Worm (Caenorhabditis elegans) whole organism, L1 larva: ENCODE measurements around the gene dnj-23.

Experiments used
- aha-1 ChIP-seq: fragments of 150-350 bp; optimal IDR thresholded peaks from 2 replicates; lab custom pipeline; 2014; ENCODE audit warnings: missing biosample characterization, missing genetic modification characterization
- alr-1 ChIP-seq: fragments of 200-800 bp; sonication (Bioruptor generic); optimal IDR thresholded peaks from 2 replicates; lab custom pipeline; 2018; ENCODE audit warnings: borderline replicate concordance, mild to moderate bottlenecking, missing genetic modification characterization, missing compliant biosample characterization
- blmp-1 ChIP-seq: fragments of 150-350 bp; optimal IDR thresholded peaks from 2 replicates; lab custom pipeline; 2014; ENCODE audit warnings: missing biosample characterization, missing genetic modification characterization
- ceh-8 ChIP-seq: fragments of 200-800 bp; sonication (Bioruptor generic); optimal IDR thresholded peaks from 2 replicates; lab custom pipeline; 2018; ENCODE audit warnings: mild to moderate bottlenecking, missing genetic modification characterization, moderate library complexity, missing compliant biosample characterization
- ceh-82 ChIP-seq, 3 experiments: fragments of 150-350 bp in 1 of 3; sonication (generic microtip) in 2 of 3; optimal IDR thresholded peaks; 2 replicates each; lab custom pipeline; 2014 to 2017; ENCODE audit warnings: missing biosample characterization in 3 of 3, missing genetic modification characterization in 3 of 3
- ceh-90 ChIP-seq: sonication (generic microtip); optimal IDR thresholded peaks from 2 replicates; lab custom pipeline; 2016; ENCODE audit warnings: missing genetic modification characterization, missing compliant biosample characterization
- ces-1 ChIP-seq: fragments of 150-350 bp; optimal IDR thresholded peaks from 2 replicates; lab custom pipeline; 2014; ENCODE audit warnings: missing biosample characterization, missing genetic modification reagents, missing genetic modification characterization
- dpl-1 ChIP-seq, 3 experiments: fragments of 150-350 bp in 2 of 3; sonication (generic microtip) in 1 of 3; optimal IDR thresholded peaks; 2 replicates each; lab custom pipeline; 2014 to 2017; ENCODE audit warnings: missing biosample characterization in 3 of 3, missing genetic modification characterization in 3 of 3, missing genetic modification reagents in 3 of 3
- dsc-1 ChIP-seq: sonication (generic microtip); optimal IDR thresholded peaks from 2 replicates; lab custom pipeline; 2016; ENCODE audit warnings: mild to moderate bottlenecking, missing genetic modification characterization, missing compliant biosample characterization
- efl-1 ChIP-seq, 4 experiments: fragments of 150-350 bp; optimal IDR thresholded peaks in 3 of 4; peaks in 1 of 4; 1 replicate in 1 of 4; 2 replicates in 3 of 4; lab custom pipeline; 2014; ENCODE audit warnings: missing biosample characterization in 2 of 4, missing genetic modification characterization in 2 of 4, missing genetic modification reagents in 2 of 4
- efl-3 ChIP-seq: fragments of 200-800 bp; sonication (Bioruptor generic); optimal IDR thresholded peaks from 2 replicates; lab custom pipeline; 2018; ENCODE audit warnings: mild to moderate bottlenecking, missing genetic modification characterization, missing compliant biosample characterization
- elt-2 ChIP-seq: sonication (generic microtip); optimal IDR thresholded peaks from 2 replicates; lab custom pipeline; 2016; ENCODE audit warnings: missing genetic modification characterization, mild to moderate bottlenecking, inconsistent platforms, missing compliant biosample characterization, missing genetic modification reagents
- ets-5 ChIP-seq: fragments of 200-800 bp; sonication (Bioruptor generic); IDR thresholded peaks from 2 replicates; pipeline ENCODE4 v1.3.6; 2022; ENCODE audit warnings: missing genetic modification characterization, missing compliant biosample characterization
- fkh-10 ChIP-seq: sonication (generic microtip); optimal IDR thresholded peaks from 2 replicates; lab custom pipeline; 2017; ENCODE audit warnings: missing biosample characterization, missing genetic modification reagents, missing genetic modification characterization
- fkh-4 ChIP-seq: sonication (generic microtip); optimal IDR thresholded peaks from 2 replicates; lab custom pipeline; 2016; ENCODE audit warnings: missing compliant biosample characterization, missing genetic modification characterization, borderline replicate concordance
- fkh-8 ChIP-seq: sonication (generic microtip); optimal IDR thresholded peaks from 2 replicates; lab custom pipeline; 2016; ENCODE audit warnings: mild to moderate bottlenecking, missing genetic modification characterization, missing compliant biosample characterization
- grh-1 ChIP-seq: fragments of 200-800 bp; sonication (Bioruptor generic); IDR thresholded peaks from 2 replicates; pipeline ENCODE4 v1.3.6; 2022; ENCODE audit warnings: missing genetic modification reagents, missing genetic modification characterization, missing compliant biosample characterization
- hlh-4 ChIP-seq: sonication (generic microtip); optimal IDR thresholded peaks from 2 replicates; lab custom pipeline; 2016; ENCODE audit warnings: mild to moderate bottlenecking, missing genetic modification characterization, missing compliant biosample characterization
- isw-1 ChIP-seq: fragments of 200-800 bp; sonication (Bioruptor generic); IDR thresholded peaks from 2 replicates; pipeline ENCODE4 v1.3.6; 2022; ENCODE audit warnings: missing genetic modification characterization, missing compliant biosample characterization
- lin-13 ChIP-seq: fragments of 150-350 bp; optimal IDR thresholded peaks from 2 replicates; lab custom pipeline; 2014; ENCODE audit warnings: missing biosample characterization, missing genetic modification reagents, missing genetic modification characterization
- lin-14 ChIP-seq: fragments of 200-800 bp; sonication (Bioruptor generic); optimal IDR thresholded peaks from 2 replicates; lab custom pipeline; 2018; ENCODE audit warnings: mild to moderate bottlenecking, missing genetic modification characterization, moderate library complexity, missing compliant biosample characterization
- lin-35 ChIP-seq, 2 experiments: fragments of 150-350 bp; optimal IDR thresholded peaks; 2 replicates each; lab custom pipeline; 2014; ENCODE audit warnings: missing biosample characterization in 2 of 2, missing genetic modification characterization in 2 of 2, missing genetic modification reagents in 2 of 2
- lsy-2 ChIP-seq, 2 experiments: fragments of 150-350 bp; optimal IDR thresholded peaks; 2 replicates each; lab custom pipeline; 2014; ENCODE audit warnings: missing biosample characterization in 2 of 2, missing genetic modification characterization in 2 of 2
- mab-9 ChIP-seq: fragments of 200-800 bp; sonication (Bioruptor generic); IDR thresholded peaks from 2 replicates; pipeline ENCODE4 v1.3.6; 2022; ENCODE audit warnings: missing genetic modification reagents, missing genetic modification characterization, missing compliant biosample characterization
- mdl-1 ChIP-seq, 2 experiments: fragments of 150-350 bp; optimal IDR thresholded peaks; 2 replicates each; lab custom pipeline; 2014 to 2017; ENCODE audit warnings: missing biosample characterization in 2 of 2, missing genetic modification characterization in 2 of 2, inconsistent platforms in 1 of 2
- mep-1 ChIP-seq: fragments of 150-350 bp; optimal IDR thresholded peaks from 2 replicates; lab custom pipeline; 2014; ENCODE audit warnings: missing biosample characterization, missing genetic modification characterization
- nhr-11 ChIP-seq: fragments of 150-350 bp; optimal IDR thresholded peaks from 2 replicates; lab custom pipeline; 2014; ENCODE audit warnings: missing biosample characterization, missing genetic modification characterization
- nhr-19 ChIP-seq: fragments of 200-800 bp; sonication (Bioruptor generic); conservative IDR thresholded peaks from 2 replicates; pipeline ENCODE4 v1.3.6; 2022; ENCODE audit warnings: missing genetic modification characterization, missing compliant biosample characterization
- nhr-20 ChIP-seq: sonication (generic microtip); optimal IDR thresholded peaks from 2 replicates; lab custom pipeline; 2016; ENCODE audit warnings: mild to moderate bottlenecking, missing genetic modification characterization, missing compliant biosample characterization
- nhr-28 ChIP-seq: fragments of 150-350 bp; optimal IDR thresholded peaks from 2 replicates; lab custom pipeline; 2014; ENCODE audit warnings: missing biosample characterization, missing genetic modification characterization
- nhr-47 ChIP-seq: sonication (generic microtip); optimal IDR thresholded peaks from 2 replicates; lab custom pipeline; 2016; ENCODE audit warnings: mild to moderate bottlenecking, missing genetic modification characterization, moderate library complexity, missing compliant biosample characterization
- nhr-71 ChIP-seq: sonication (generic microtip); optimal IDR thresholded peaks from 2 replicates; lab custom pipeline; 2016; ENCODE audit warnings: mild to moderate bottlenecking, missing genetic modification characterization, moderate library complexity, missing compliant biosample characterization
- nhr-77 ChIP-seq: fragments of 150-350 bp; optimal IDR thresholded peaks from 2 replicates; lab custom pipeline; 2014; ENCODE audit warnings: missing biosample characterization, missing genetic modification characterization
- nhr-85 ChIP-seq: sonication (generic microtip); peaks from one replicate; lab custom pipeline; 2016; ENCODE audit warnings: missing genetic modification characterization, inconsistent platforms, missing compliant biosample characterization
- pqm-1 ChIP-seq: sonication (generic microtip); optimal IDR thresholded peaks from 3 replicates; lab custom pipeline; 2017; ENCODE audit warnings: missing biosample characterization, missing genetic modification characterization
- rnt-1 ChIP-seq: sonication (generic microtip); optimal IDR thresholded peaks from 2 replicates; lab custom pipeline; 2016; ENCODE audit warnings: mild to moderate bottlenecking, missing genetic modification characterization, moderate library complexity, missing compliant biosample characterization
- skn-1 ChIP-seq: fragments of 150-350 bp; optimal IDR thresholded peaks from 2 replicates; lab custom pipeline; 2014; ENCODE audit warnings: missing biosample characterization, missing genetic modification characterization
- snu-23 ChIP-seq: sonication (generic microtip); optimal IDR thresholded peaks from 2 replicates; lab custom pipeline; 2016; ENCODE audit warnings: missing genetic modification characterization, missing compliant biosample characterization
- swsn-7 ChIP-seq: sonication (generic microtip); optimal IDR thresholded peaks from 2 replicates; lab custom pipeline; 2016; ENCODE audit warnings: missing genetic modification characterization, missing compliant biosample characterization
- unc-130 ChIP-seq: fragments of 150-350 bp; optimal IDR thresholded peaks from 2 replicates; lab custom pipeline; 2017; ENCODE audit warnings: missing biosample characterization, missing genetic modification characterization, inconsistent platforms
- unc-30 ChIP-seq: sonication (generic microtip); optimal IDR thresholded peaks from 2 replicates; lab custom pipeline; 2017; ENCODE audit warnings: missing biosample characterization, missing genetic modification characterization
- unc-98 ChIP-seq: fragments of 200-800 bp; sonication (Bioruptor generic); IDR thresholded peaks from 2 replicates; pipeline ENCODE4 v1.3.6; 2022; ENCODE audit warnings: missing genetic modification characterization, missing compliant biosample characterization
- vab-15 ChIP-seq: sonication (generic microtip); optimal IDR thresholded peaks from 2 replicates; lab custom pipeline; 2017; ENCODE audit warnings: missing genotype, mild to moderate bottlenecking, missing genetic modification characterization, missing compliant biosample characterization
- xbp-1 ChIP-seq: sonication (generic microtip); optimal IDR thresholded peaks from 2 replicates; lab custom pipeline; 2016; ENCODE audit warnings: missing genetic modification characterization, missing compliant biosample characterization
- zag-1 ChIP-seq: fragments of 150-350 bp; optimal IDR thresholded peaks from 2 replicates; lab custom pipeline; 2014; ENCODE audit warnings: missing biosample characterization, missing genetic modification characterization
- ztf-11 ChIP-seq, 2 experiments: sonication (generic microtip); optimal IDR thresholded peaks; 2 replicates each; lab custom pipeline; 2016 to 2017; ENCODE audit warnings: missing genetic modification characterization in 2 of 2, missing biosample characterization in 1 of 2, missing compliant biosample characterization in 1 of 2
- ztf-4 ChIP-seq: fragments of 150-350 bp; optimal IDR thresholded peaks from 2 replicates; lab custom pipeline; 2014; ENCODE audit warnings: missing biosample characterization, missing genetic modification characterization

Gene dnj-23

DNA sequence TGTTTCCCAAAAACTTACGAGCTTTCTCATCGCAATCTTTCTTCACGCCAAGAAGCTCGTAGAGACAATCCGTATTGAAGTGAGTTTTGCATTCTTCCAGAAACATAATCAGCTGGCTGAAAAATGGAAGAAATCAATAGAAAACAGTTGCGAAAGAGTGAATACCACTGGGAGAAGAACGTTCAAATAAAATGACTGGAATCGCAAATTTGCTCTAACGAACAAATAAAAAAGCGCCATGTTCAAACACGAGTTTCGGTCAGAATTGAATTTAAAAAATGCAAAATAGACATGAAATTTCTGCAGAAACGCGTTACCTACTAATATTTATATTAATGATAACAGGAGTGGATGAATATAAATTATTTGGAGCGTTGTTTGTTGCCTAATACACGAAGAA, at the start of gene dnj-23:
Gene dnj-23 (minus strand): TSS at position 158 of the 400 bp plus-strand sequence.
- TF ChIP-seq rnt-1 (tag; lab: Kevin White, UChicago) (peak; percentile 18), isw-1 (no peak), dsc-1 (no peak), ces-1 (GFP tag; lab: Kevin White, UChicago) (no peak), fkh-8 (tag; lab: Kevin White, UChicago) (no peak), nhr-47 (tag; lab: Kevin White, UChicago) (peak; percentile 5), dpl-1 (GFP tag; optimal IDR thresholded peaks at IDR 0.05; lab: Kevin White, UChicago) (peak; percentile 68 to 87 (median 83)), pqm-1 (tag; lab: Kevin White, UChicago) (no peak), xbp-1 (tag; lab: Kevin White, UChicago) (no peak), ceh-8 (no peak), lin-13 (no peak), aha-1 (no peak), vab-15 (tag; lab: Kevin White, UChicago) (no peak), snu-23 (peak; percentile 8), ztf-11 (tag; optimal IDR thresholded peaks at IDR 0.05; lab: Kevin White, UChicago) (no peak), mdl-1 (tag; optimal IDR thresholded peaks at IDR 0.05; lab: Kevin White, UChicago) (no peak), unc-30 (tag; lab: Kevin White, UChicago) (no peak), ceh-90 (tag; lab: Kevin White, UChicago) (no peak), efl-1 (optimal IDR thresholded peaks at IDR 0.05; lab: Kevin White, UChicago) (peak; percentile 26 to 85), efl-1 (GFP tag; optimal IDR thresholded peaks at IDR 0.05 in 1 of 2; lab: Kevin White, UChicago) (peak; percentile 88 to 98), hlh-4 (tag; lab: Kevin White, UChicago) (no peak), nhr-85 (tag; lab: Kevin White, UChicago) (no peak), unc-130 (tag; lab: Kevin White, UChicago) (no peak), mab-9 (no peak), lin-35 (GFP tag; optimal IDR thresholded peaks at IDR 0.05; lab: Kevin White, UChicago) (peak; percentile 85 to 95), ceh-82 (tag; optimal IDR thresholded peaks at IDR 0.05; lab: Kevin White, UChicago) (no peak), zag-1 (tag; lab: Kevin White, UChicago) (no peak), nhr-71 (tag; lab: Kevin White, UChicago) (peak; percentile 29), nhr-20 (tag; lab: Kevin White, UChicago) (peak; percentile 42), lsy-2 (tag; optimal IDR thresholded peaks at IDR 0.05; lab: Kevin White, UChicago) (peak; percentile 9 to 65), nhr-28 (tag; lab: Kevin White, UChicago) (no peak), ets-5 (no peak), fkh-10 (no peak), fkh-4 (no peak), alr-1 (no peak), elt-2 (no peak), grh-1 (GFP tag; lab: Robert Waterston, UW) (no peak), nhr-19 (GFP tag; lab: Robert Waterston, UW) (no peak), nhr-11 (no peak), nhr-77 (tag; lab: Kevin White, UChicago) (no peak), blmp-1 (tag; lab: Kevin White, UChicago) (peak; percentile 26), efl-3 (no peak), ztf-4 (tag; lab: Kevin White, UChicago) (no peak), swsn-7 (tag; lab: Kevin White, UChicago) (no peak), lin-14 (GFP tag; lab: Kevin White, UChicago) (peak; percentile 4), skn-1 (tag; lab: Kevin White, UChicago) (peak; percentile 59), mep-1 (tag; lab: Kevin White, UChicago) (peak; percentile 35), unc-98 (no peak)
- TF ChIP-seq, all 84 proteins: peak for 13
